Worm (Caenorhabditis elegans) whole organism, late embryonic: ENCODE data around the gene F56A8.3.

ENCODE experiments used
- ahr-1 ChIP-seq: sonication (generic microtip); optimal IDR thresholded peaks from 2 replicates; lab custom pipeline; 2016; ENCODE audit warnings: missing genetic modification characterization, missing compliant biosample characterization
- ama-1 ChIP-seq: fragments of 150-350 bp; optimal IDR thresholded peaks from 2 replicates; lab custom pipeline; 2014
- ceh-18 ChIP-seq: sonication (generic microtip); optimal IDR thresholded peaks from 2 replicates; lab custom pipeline; 2016; ENCODE audit warnings: missing genetic modification characterization, missing compliant biosample characterization
- ceh-30 ChIP-seq: fragments of 150-350 bp; optimal IDR thresholded peaks from 2 replicates; lab custom pipeline; 2014; ENCODE audit warnings: missing biosample characterization, missing genetic modification characterization
- ceh-31 ChIP-seq: sonication (generic microtip); optimal IDR thresholded peaks from 2 replicates; lab custom pipeline; 2016; ENCODE audit warnings: missing genetic modification characterization, missing compliant biosample characterization
- che-1 ChIP-seq: sonication (generic microtip); optimal IDR thresholded peaks from 2 replicates; lab custom pipeline; 2016; ENCODE audit warnings: mild to moderate bottlenecking, missing genetic modification characterization, missing compliant biosample characterization
- hlh-30 ChIP-seq: sonication (generic microtip); optimal IDR thresholded peaks from 2 replicates; lab custom pipeline; 2017; ENCODE audit warnings: antibody characterized with exemption, missing genetic modification characterization, missing compliant biosample characterization; ENCODE audit not compliant: insufficient read depth
- pat-9 ChIP-seq: fragments of 200-800 bp; sonication (Bioruptor generic); optimal IDR thresholded peaks from 2 replicates; lab custom pipeline; 2018; ENCODE audit warnings: mild to moderate bottlenecking, missing genetic modification characterization, moderate library complexity, missing compliant biosample characterization
- pha-2 ChIP-seq: sonication (generic microtip); optimal IDR thresholded peaks from 2 replicates; lab custom pipeline; 2017; ENCODE audit warnings: mild to moderate bottlenecking, missing genetic modification characterization, missing compliant biosample characterization
- pqm-1 ChIP-seq: sonication (generic microtip); optimal IDR thresholded peaks from 2 replicates; lab custom pipeline; 2016; ENCODE audit warnings: missing genetic modification characterization, missing compliant biosample characterization
- tbx-2 ChIP-seq: sonication (generic microtip); optimal IDR thresholded peaks from 2 replicates; lab custom pipeline; 2016; ENCODE audit warnings: missing genetic modification characterization, missing compliant biosample characterization
- unc-3 ChIP-seq, 2 experiments: fragments of 200-800 bp in 1 of 2; sonication (Bioruptor generic) in 1 of 2; sonication (generic microtip) in 1 of 2; conservative IDR thresholded peaks in 1 of 2; optimal IDR thresholded peaks in 1 of 2; 2 replicates each; pipeline versions ENCODE4 v1.3.6 to Lab custom; 2016 to 2022; ENCODE audit warnings: missing compliant biosample characterization in 2 of 2, missing genetic modification characterization in 2 of 2, missing genetic modification reagents in 1 of 2
- unc-55 ChIP-seq: sonication (generic microtip); optimal IDR thresholded peaks from 2 replicates; lab custom pipeline; 2017; ENCODE audit warnings: missing biosample characterization, missing genetic modification reagents, missing genetic modification characterization
- unc-86 ChIP-seq: sonication (generic microtip); optimal IDR thresholded peaks from 2 replicates; lab custom pipeline; 2016; ENCODE audit warnings: missing genetic modification characterization, missing compliant biosample characterization

DNA sequence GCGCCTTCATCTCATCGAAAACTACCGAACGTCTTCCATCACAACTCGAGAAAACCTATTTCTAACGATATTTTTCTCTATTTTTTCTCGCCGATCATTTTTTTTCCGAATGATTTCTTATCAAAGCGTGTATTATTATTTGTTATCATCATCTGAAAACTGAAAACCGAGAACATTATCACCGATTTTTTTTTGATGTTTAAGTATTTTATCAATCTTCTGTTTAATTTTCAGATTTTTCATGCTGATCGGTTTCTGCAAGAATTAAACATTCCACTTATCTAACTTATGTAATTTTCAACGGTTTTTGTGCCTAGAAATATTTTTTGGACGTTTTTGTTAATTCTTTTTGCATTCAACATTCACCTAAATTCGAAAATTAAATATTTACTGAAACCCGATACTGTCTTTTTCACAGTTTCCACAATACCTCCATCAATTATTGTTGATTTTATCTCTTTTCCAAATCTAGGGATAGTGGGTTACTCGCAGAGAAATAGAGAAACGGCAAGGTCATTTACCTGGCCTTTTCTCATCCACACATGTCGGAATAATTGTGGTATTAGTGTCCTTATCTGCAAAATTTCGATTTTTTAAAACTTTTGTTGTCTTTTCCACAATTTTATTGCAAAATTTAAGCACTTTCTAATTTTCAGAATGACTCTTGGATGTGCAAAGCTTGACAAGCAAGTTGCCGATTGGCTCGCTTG is 42.2 kb downstream of the F56A8.3 start, which contains the start of gene pgm-2:
- TF ChIP-seq ceh-31 (no peak), ceh-18 (tag; lab: Kevin White, UChicago) (no peak), pat-9 (tag; lab: Kevin White, UChicago) (no peak), ama-1 (lab: Kevin White, UChicago) (no peak), pqm-1 (tag; lab: Kevin White, UChicago) (no peak), unc-86 (tag; lab: Kevin White, UChicago) (no peak), unc-55 (GFP tag; lab: Kevin White, UChicago) (no peak), ceh-30 (tag; lab: Kevin White, UChicago) (no peak), ahr-1 (no peak), hlh-30 (no peak), tbx-2 (no peak), unc-3 (GFP tag; conservative IDR thresholded peaks at IDR 0.05; lab: Robert Waterston, UW) (no peak), unc-3 (tag; optimal IDR thresholded peaks at IDR 0.05; lab: Kevin White, UChicago) (no peak), pha-2 (no peak), che-1 (no peak)
